Fruit fly (Drosophila melanogaster): ENCODE results near the gene mtg.

mtg gene

DNA sequence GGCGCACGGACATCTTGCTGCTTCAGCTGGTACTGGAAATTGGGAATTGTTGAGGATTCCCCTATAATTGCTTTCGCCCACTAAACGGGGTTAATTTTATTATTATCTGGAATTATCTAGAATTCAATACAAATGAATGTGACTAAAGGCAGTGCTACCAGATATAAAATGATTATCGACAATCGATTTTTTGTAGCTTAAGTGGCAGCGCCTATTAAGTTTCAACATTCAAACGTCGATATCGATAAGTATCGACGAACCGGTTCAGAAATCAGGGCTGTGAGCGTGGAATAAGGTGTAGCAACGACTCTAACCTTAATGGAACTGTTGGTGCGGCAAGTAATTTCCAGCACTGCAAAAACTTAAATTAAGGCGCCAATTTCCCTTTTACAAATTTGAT is 54.8 kb downstream of the mtg start, which contains the start of gene Sgt1 (continued):
- TF ChIP-seq ERR (GFP tag; optimal IDR thresholded peaks at IDR 0.05) (peak; percentile 51), CG16815 (GFP tag; optimal IDR thresholded peaks at IDR 0.05) (no peak), org-1 (GFP tag; optimal IDR thresholded peaks at IDR 0.05) (no peak), stwl (tag; optimal IDR thresholded peaks at IDR 0.05) (peak; percentile 96), Camta (GFP tag; optimal IDR thresholded peaks at IDR 0.05) (no peak), Fer1 (GFP tag; optimal IDR thresholded peaks at IDR 0.05) (peak; percentile 21), ara (GFP tag; IDR thresholded peaks at IDR 0.05) (no peak), h (optimal IDR thresholded peaks at IDR 0.05) (no peak), Deaf1 (tag; optimal IDR thresholded peaks at IDR 0.05) (no peak), CG5245 (GFP tag; optimal IDR thresholded peaks at IDR 0.05) (peak; percentile 44), CG33557 (GFP tag; optimal IDR thresholded peaks at IDR 0.05) (no peak), CG10979 (tag; optimal IDR thresholded peaks at IDR 0.05) (no peak), trem (tag; optimal IDR thresholded peaks at IDR 0.05) (peak; percentile 93), CG3281 (GFP tag; optimal IDR thresholded peaks at IDR 0.05) (no peak), Elba2 (GFP tag; optimal IDR thresholded peaks at IDR 0.05) (no peak), CG6791 (GFP tag; IDR thresholded peaks at IDR 0.05; ENCODE audit: partially characterized antibody) (peak; percentile 86), CG12219 (GFP tag; optimal IDR thresholded peaks at IDR 0.05) (no peak), tna (GFP tag; IDR thresholded peaks at IDR 0.05; ENCODE audit: partially characterized antibody) (peak; percentile 85), CG3995 (GFP tag; optimal IDR thresholded peaks at IDR 0.05) (peak; percentile 43), CG1024 (GFP tag; IDR thresholded peaks at IDR 0.05) (no peak), Dll (GFP tag; IDR thresholded peaks at IDR 0.05; ENCODE audit: partially characterized antibody) (peak; percentile 85), CG3407 (GFP tag; optimal IDR thresholded peaks at IDR 0.05) (no peak), chinmo (GFP tag; IDR thresholded peaks at IDR 0.05; ENCODE audit: partially characterized antibody) (no peak), CG4854 (GFP tag; optimal IDR thresholded peaks at IDR 0.05) (peak; percentile 6), nerfin-2 (GFP tag; IDR thresholded peaks at IDR 0.05; ENCODE audit: partially characterized antibody) (peak; percentile 89), CG8281 (tag; optimal IDR thresholded peaks at IDR 0.05) (no peak), CG14667 (GFP tag; IDR thresholded peaks at IDR 0.05) (no peak), fd64A (GFP tag; optimal IDR thresholded peaks at IDR 0.05) (no peak), wek (GFP tag; optimal IDR thresholded peaks at IDR 0.05) (no peak), pho (GFP tag; optimal IDR thresholded peaks at IDR 0.05) (peak; percentile 66), CG10543 (GFP tag; optimal IDR thresholded peaks at IDR 0.05) (peak; percentile 19), sna (GFP tag; IDR thresholded peaks at IDR 0.05; ENCODE audit: partially characterized antibody) (peak; percentile 81), Dip2 (GFP tag; IDR thresholded peaks at IDR 0.05) (no peak), ap (GFP tag; IDR thresholded peaks at IDR 0.05) (no peak), Bteb2 (GFP tag; optimal IDR thresholded peaks at IDR 0.05) (peak; percentile 18), pum (GFP tag; optimal IDR thresholded peaks at IDR 0.05) (peak; percentile 12), CG10654 (GFP tag; optimal IDR thresholded peaks at IDR 0.05) (no peak), cad (GFP tag; optimal IDR thresholded peaks at IDR 0.05) (no peak), Hey (tag; optimal IDR thresholded peaks at IDR 0.05) (no peak), D19A (tag; optimal IDR thresholded peaks at IDR 0.05) (no peak), so (GFP tag; IDR thresholded peaks at IDR 0.05) (0 out of 3 replicates have a peak, but pooled peaks have one; percentile 24), ttk (GFP tag; IDR thresholded peaks at IDR 0.05) (no peak), Hmr (GFP tag; optimal IDR thresholded peaks at IDR 0.05) (peak; percentile 77), Max (GFP tag; optimal IDR thresholded peaks at IDR 0.05) (peak; percentile 34), br (optimal IDR thresholded peaks at IDR 0.05) (no peak), CG17359 (tag; optimal IDR thresholded peaks at IDR 0.05) (no peak), Atf6 (GFP tag; IDR thresholded peaks at IDR 0.05) (no peak), Antp (GFP tag; optimal IDR thresholded peaks at IDR 0.05) (peak; percentile 65), CG9797 (GFP tag; optimal IDR thresholded peaks at IDR 0.05) (peak; percentile 57), CG1603 (tag; optimal IDR thresholded peaks at IDR 0.05) (peak; percentile 84), Rfx (GFP tag; IDR thresholded peaks at IDR 0.05) (peak; percentile 74), chm (GFP tag; IDR thresholded peaks at IDR 0.05) (no peak; the same call in 1 of the 2 replicates)

All from whole organism, embryonic.